Worm (Caenorhabditis elegans) whole organism, L3 larva: ENCODE results near the gene T28D6.3.

Experiments used
- aly-2 ChIP-seq: fragments of 150-350 bp; optimal IDR thresholded peaks from 2 replicates; lab custom pipeline; 2014; ENCODE audit warnings: missing biosample characterization, missing genetic modification characterization
- ceh-16 ChIP-seq: sonication (generic microtip); optimal IDR thresholded peaks from 2 replicates; lab custom pipeline; 2017; ENCODE audit warnings: missing biosample characterization, missing genetic modification characterization
- ceh-28 ChIP-seq: fragments of 150-350 bp; optimal IDR thresholded peaks from 2 replicates; lab custom pipeline; 2014; ENCODE audit warnings: missing biosample characterization, missing genetic modification reagents, missing genetic modification characterization
- ceh-9 ChIP-seq: sonication (generic microtip); optimal IDR thresholded peaks from 2 replicates; lab custom pipeline; 2018; ENCODE audit warnings: missing biosample characterization, missing genetic modification characterization
- daf-12 ChIP-seq: fragments of 150-350 bp; optimal IDR thresholded peaks from 2 replicates; lab custom pipeline; 2014; ENCODE audit warnings: missing biosample characterization, missing genetic modification reagents, missing genetic modification characterization
- egl-27 ChIP-seq: sonication (generic microtip); optimal IDR thresholded peaks from 4 replicates; lab custom pipeline; 2017; ENCODE audit warnings: missing biosample characterization, missing genetic modification reagents, missing genetic modification characterization
- elt-1 ChIP-seq: fragments of 150-350 bp; optimal IDR thresholded peaks from 2 replicates; lab custom pipeline; 2014; ENCODE audit warnings: missing biosample characterization, missing genetic modification characterization
- elt-2 ChIP-seq: sonication (generic microtip); optimal IDR thresholded peaks from 2 replicates; lab custom pipeline; 2016; ENCODE audit warnings: missing genetic modification reagents, mild to moderate bottlenecking, missing genetic modification characterization, missing compliant biosample characterization
- fos-1 ChIP-seq: fragments of 150-350 bp; optimal IDR thresholded peaks from 2 replicates; lab custom pipeline; 2014; ENCODE audit warnings: missing biosample characterization, missing genetic modification characterization
- hmg-11 ChIP-seq: sonication (generic microtip); optimal IDR thresholded peaks from 2 replicates; lab custom pipeline; 2016; ENCODE audit warnings: missing genetic modification characterization, missing compliant biosample characterization
- jun-1 ChIP-seq: fragments of 150-350 bp; optimal IDR thresholded peaks from 2 replicates; lab custom pipeline; 2014; ENCODE audit warnings: missing biosample characterization, missing genetic modification reagents, missing genetic modification characterization
- lin-15B ChIP-seq: fragments of 150-350 bp; optimal IDR thresholded peaks from 2 replicates; lab custom pipeline; 2014; ENCODE audit warnings: missing biosample characterization, missing genetic modification characterization
- lin-39 ChIP-seq: fragments of 150-350 bp; optimal IDR thresholded peaks from 2 replicates; lab custom pipeline; 2018; ENCODE audit warnings: missing biosample characterization, missing genetic modification reagents, missing genetic modification characterization
- nfya-1 ChIP-seq: sonication (generic microtip); optimal IDR thresholded peaks from 2 replicates; lab custom pipeline; 2017; ENCODE audit warnings: missing genetic modification characterization, mild to moderate bottlenecking, missing compliant biosample characterization, antibody characterized with exemption, moderate library complexity; ENCODE audit not compliant: insufficient read depth
- nhr-23 ChIP-seq: fragments of 150-350 bp; optimal IDR thresholded peaks from 2 replicates; lab custom pipeline; 2014; ENCODE audit warnings: missing biosample characterization, missing genetic modification reagents, missing genetic modification characterization
- nhr-237 ChIP-seq: fragments of 150-350 bp; optimal IDR thresholded peaks from 2 replicates; lab custom pipeline; 2014; ENCODE audit warnings: missing biosample characterization, missing genetic modification characterization
- nhr-28 ChIP-seq: fragments of 150-350 bp; optimal IDR thresholded peaks from 2 replicates; lab custom pipeline; 2014; ENCODE audit warnings: missing biosample characterization, missing genetic modification characterization
- nhr-43 ChIP-seq: sonication (generic microtip); optimal IDR thresholded peaks from 2 replicates; lab custom pipeline; 2016; ENCODE audit warnings: mild to moderate bottlenecking, missing genetic modification characterization, missing compliant biosample characterization; ENCODE audit not compliant: poor library complexity, severe bottlenecking
- nhr-67 ChIP-seq: fragments of 150-350 bp; optimal IDR thresholded peaks from 2 replicates; lab custom pipeline; 2014; ENCODE audit warnings: missing biosample characterization, missing genetic modification characterization
- nhr-76 ChIP-seq: fragments of 150-350 bp; sonication (generic microtip); optimal IDR thresholded peaks from 5 replicates; lab custom pipeline; 2014; ENCODE audit warnings: missing biosample characterization, missing genetic modification characterization
- nhr-77 ChIP-seq: fragments of 150-350 bp; optimal IDR thresholded peaks from 2 replicates; lab custom pipeline; 2014; ENCODE audit warnings: missing biosample characterization, missing genetic modification characterization
- pha-4 ChIP-seq: fragments of 150-350 bp; optimal IDR thresholded peaks from 2 replicates; lab custom pipeline; 2014; ENCODE audit warnings: missing biosample characterization, missing genetic modification reagents, missing genetic modification characterization
- pqm-1 ChIP-seq: fragments of 150-350 bp; optimal IDR thresholded peaks from 2 replicates; lab custom pipeline; 2017; ENCODE audit warnings: missing biosample characterization, missing genetic modification characterization, inconsistent platforms
- snpc-4 ChIP-seq: fragments of 150-350 bp; optimal IDR thresholded peaks from 2 replicates; lab custom pipeline; 2014; ENCODE audit warnings: missing biosample characterization, missing genetic modification characterization
- tbx-2 ChIP-seq: sonication (generic microtip); optimal IDR thresholded peaks from 2 replicates; lab custom pipeline; 2016; ENCODE audit warnings: mild to moderate bottlenecking, missing genetic modification characterization, missing compliant biosample characterization
- unc-39 ChIP-seq: sonication (generic microtip); optimal IDR thresholded peaks from 4 replicates; lab custom pipeline; 2017; ENCODE audit warnings: missing biosample characterization, missing genetic modification characterization
- unc-62 ChIP-seq: fragments of 150-350 bp; sonication (generic microtip); optimal IDR thresholded peaks from 4 replicates; lab custom pipeline; 2014; ENCODE audit warnings: missing biosample characterization, missing genetic modification reagents, missing genetic modification characterization
- ztf-11 ChIP-seq: fragments of 150-350 bp; optimal IDR thresholded peaks from 2 replicates; lab custom pipeline; 2014; ENCODE audit warnings: missing biosample characterization, missing genetic modification characterization
- ztf-4 ChIP-seq: fragments of 150-350 bp; optimal IDR thresholded peaks from 2 replicates; lab custom pipeline; 2014; ENCODE audit warnings: missing biosample characterization, missing genetic modification characterization

The T28D6.3 gene

ce11 chrIII:11337627-11338026 is 28.9 kb upstream of the T28D6.3 start:
- TF ChIP-seq elt-1 (tag; lab: Kevin White, UChicago) (no peak), nfya-1 (tag; lab: Kevin White, UChicago) (peak; percentile 81)

- TF ChIP-seq nhr-28 (tag; lab: Kevin White, UChicago) (no peak), pqm-1 (tag; lab: Kevin White, UChicago) (no peak), ceh-9 (tag; lab: Kevin White, UChicago) (no peak), aly-2 (tag; lab: Kevin White, UChicago) (no peak), nhr-237 (tag; lab: Kevin White, UChicago) (no peak), daf-12 (tag; lab: Kevin White, UChicago) (no peak), snpc-4 (tag; lab: Kevin White, UChicago) (no peak), elt-1 (tag; lab: Kevin White, UChicago) (no peak)
Measured at ce11 chrIII:11341466-11341865, 25.1 kb upstream of the T28D6.3 start.

DNA sequence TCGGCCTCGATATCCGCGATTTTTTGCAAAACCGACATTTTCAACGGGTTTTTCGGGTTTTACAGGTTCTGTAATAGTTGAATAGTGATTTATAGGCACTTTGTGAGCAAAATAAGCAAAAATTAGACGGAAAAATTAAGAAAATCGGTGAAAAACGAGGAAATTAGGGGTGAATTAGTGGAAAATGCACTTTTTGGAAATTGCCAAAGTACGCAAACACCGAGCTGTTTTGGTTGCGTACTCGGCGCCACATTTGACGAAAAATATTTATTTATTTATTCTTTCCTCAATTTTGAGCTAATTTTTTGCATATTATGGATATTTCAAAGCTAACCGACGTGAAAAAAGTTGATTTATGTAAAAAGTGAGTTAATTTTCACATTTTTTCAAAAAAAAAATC is 23.5 kb upstream of the T28D6.3 start, which contains the start of the genes T28D6.6 and pen-2:
Gene T28D6.6, minus strand, starts transcription at position 68 of the 400 bp plus-strand sequence.
Gene pen-2, plus strand, starts transcription at position 282 of the 400 bp plus-strand sequence.
- TF ChIP-seq nfya-1 (tag; lab: Kevin White, UChicago) (peak; percentile 35), pha-4 (tag; lab: Kevin White, UChicago) (peak; percentile 35), lin-39 (tag; lab: Kevin White, UChicago) (peak; percentile 10), hmg-11 (tag; lab: Kevin White, UChicago) (peak; percentile 35), fos-1 (no peak)

- TF ChIP-seq unc-62 (GFP tag; lab: Kevin White, UChicago): no peak
- peak; percentile 90 for TF ChIP-seq ceh-28 (tag; lab: Kevin White, UChicago)
Measured at ce11 chrIII:11344125-11344524, 22.4 kb upstream of the T28D6.3 start.

DNA sequence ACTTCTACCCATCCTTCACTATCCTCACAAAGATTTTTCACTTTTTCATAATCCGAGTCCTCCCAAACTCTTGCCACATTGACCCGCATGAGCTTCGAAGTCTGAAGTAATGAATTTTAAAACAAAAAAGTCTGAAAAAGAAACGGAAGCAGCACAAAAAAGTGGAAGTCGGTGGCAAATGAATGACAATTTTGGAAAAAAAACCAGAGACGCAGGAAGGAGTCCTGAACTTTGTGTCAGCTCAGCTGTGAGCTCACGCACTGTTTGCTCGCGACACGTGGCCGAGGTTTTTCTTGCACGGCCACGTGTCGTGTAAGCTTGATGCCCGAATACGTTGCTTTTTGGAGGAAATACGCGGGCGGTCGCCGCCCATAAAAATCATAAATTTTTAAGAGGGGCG is 20.2 kb upstream of the T28D6.3 start, which contains the start of gene T28D6.7:
Gene T28D6.7, minus strand, starts transcription at position 101 of the 400 bp plus-strand sequence.
- TF ChIP-seq egl-27: no peak
- no peak for TF ChIP-seq tbx-2 (tag; lab: Kevin White, UChicago)
- TF ChIP-seq nhr-23 (tag; lab: Kevin White, UChicago): no peak
- TF ChIP-seq nhr-67 (tag; lab: Kevin White, UChicago): no peak
- TF ChIP-seq pqm-1 (tag; lab: Kevin White, UChicago): no peak
- no peak for TF ChIP-seq nhr-76 (tag; lab: Kevin White, UChicago)
- TF ChIP-seq elt-2: no peak
- TF ChIP-seq ceh-28 (tag; lab: Kevin White, UChicago): no peak
- no peak for TF ChIP-seq ztf-11 (tag; lab: Kevin White, UChicago)
- no peak for TF ChIP-seq nhr-77 (tag; lab: Kevin White, UChicago)
- TF ChIP-seq ztf-4 (tag; lab: Kevin White, UChicago): no peak
- no peak for TF ChIP-seq nhr-237 (tag; lab: Kevin White, UChicago)
- TF ChIP-seq unc-62 (GFP tag; lab: Kevin White, UChicago): no peak
- TF ChIP-seq hmg-11 (tag; lab: Kevin White, UChicago): no peak
- TF ChIP-seq unc-39 (tag; lab: Kevin White, UChicago): no peak

DNA sequence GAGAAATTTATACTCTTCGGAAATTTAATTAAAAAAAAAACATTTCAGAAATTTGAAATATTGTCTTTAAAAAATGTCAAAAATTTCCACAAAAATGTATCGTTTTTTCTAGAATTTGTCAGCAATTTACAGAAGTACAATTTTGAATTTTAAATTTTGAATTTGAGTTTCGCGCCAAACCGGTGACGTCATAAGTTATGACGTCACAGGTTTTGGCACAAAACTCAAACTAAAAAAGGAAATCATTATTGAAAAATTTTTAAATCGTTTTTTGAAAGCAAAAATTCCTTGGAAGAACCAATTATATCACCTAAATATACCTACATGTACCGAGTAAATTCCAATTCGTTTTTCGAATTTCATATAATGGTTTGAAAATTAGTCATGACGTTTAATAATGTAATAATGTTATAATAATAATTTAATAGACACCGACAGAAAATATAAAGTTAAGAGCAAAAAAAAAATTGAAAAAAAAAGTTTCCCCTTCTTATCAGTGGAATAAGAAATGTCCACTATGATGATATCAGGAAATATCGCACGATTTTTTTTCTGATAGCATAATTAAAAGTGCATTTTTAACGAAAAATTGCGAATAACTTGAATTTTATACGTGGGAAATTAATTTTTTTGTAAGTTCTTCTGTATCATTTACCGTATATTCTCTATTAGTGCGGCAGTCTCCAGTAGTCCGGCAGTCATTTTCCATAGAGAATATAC is 16.3 kb upstream of the T28D6.3 start:
- TF ChIP-seq unc-62 (GFP tag; lab: Kevin White, UChicago): no peak
- no peak for TF ChIP-seq lin-15B (tag; lab: Kevin White, UChicago)
- peak; percentile 14 for TF ChIP-seq pqm-1 (tag; lab: Kevin White, UChicago)
- TF ChIP-seq elt-2: peak; percentile 59

ce11 chrIII:11352840-11353239 is 13.7 kb upstream of the T28D6.3 start:
- peak; percentile 3 for TF ChIP-seq lin-39 (tag; lab: Kevin White, UChicago)
- TF ChIP-seq nfya-1 (tag; lab: Kevin White, UChicago): peak; percentile 37
- peak; percentile 21 for TF ChIP-seq elt-2
- TF ChIP-seq ceh-16 (tag; lab: Kevin White, UChicago): no peak
- peak; percentile 4 for TF ChIP-seq lin-15B (tag; lab: Kevin White, UChicago)
- TF ChIP-seq nhr-43: peak; percentile 43
- peak; percentile 41 for TF ChIP-seq pqm-1 (tag; lab: Kevin White, UChicago)
- no peak for TF ChIP-seq jun-1 (tag; lab: Kevin White, UChicago)
- TF ChIP-seq, all 47 proteins: peak for 6
